Worm (Caenorhabditis elegans) whole organism, L2 larva: ENCODE results near the gene mog-2.

Experiments
- F13H6.1 ChIP-seq: sonication (generic microtip); optimal IDR thresholded peaks from 2 replicates; lab custom pipeline; 2016; ENCODE audit warnings: missing genetic modification characterization, missing compliant biosample characterization
- Y55F3AM.14 ChIP-seq: fragments of 200-800 bp; sonication (Bioruptor generic); optimal IDR thresholded peaks from 2 replicates; lab custom pipeline; 2018; ENCODE audit warnings: mild to moderate bottlenecking, missing genetic modification characterization, missing compliant biosample characterization
- ZK546.5 ChIP-seq: sonication (generic microtip); optimal IDR thresholded peaks from 2 replicates; lab custom pipeline; 2017; ENCODE audit warnings: missing biosample characterization, missing genetic modification characterization
- alr-1 ChIP-seq: fragments of 150-350 bp; optimal IDR thresholded peaks from 2 replicates; lab custom pipeline; 2014; ENCODE audit warnings: missing biosample characterization, missing genetic modification characterization
- aly-2 ChIP-seq: fragments of 150-350 bp; optimal IDR thresholded peaks from 2 replicates; lab custom pipeline; 2014; ENCODE audit warnings: missing biosample characterization, missing genetic modification characterization
- ama-1 ChIP-seq: fragments of 150-350 bp; optimal IDR thresholded peaks from 2 replicates; lab custom pipeline; 2018; ENCODE audit warnings: inconsistent platforms
- blmp-1 ChIP-seq: sonication (generic microtip); optimal IDR thresholded peaks from 2 replicates; lab custom pipeline; 2017; ENCODE audit warnings: missing genetic modification characterization, mild to moderate bottlenecking, missing compliant biosample characterization, antibody characterized with exemption, moderate library complexity; ENCODE audit not compliant: insufficient read depth
- ceh-16 ChIP-seq: fragments of 150-350 bp; optimal IDR thresholded peaks from 2 replicates; lab custom pipeline; 2014; ENCODE audit warnings: missing biosample characterization, missing genetic modification characterization
- ceh-82 ChIP-seq: fragments of 150-350 bp; optimal IDR thresholded peaks from 2 replicates; lab custom pipeline; 2014; ENCODE audit warnings: missing biosample characterization, missing genetic modification characterization
- crh-2 ChIP-seq: sonication (generic microtip); optimal IDR thresholded peaks from 2 replicates; lab custom pipeline; 2017; ENCODE audit warnings: missing biosample characterization, missing genetic modification characterization
- dmd-4 ChIP-seq: sonication (generic microtip); optimal IDR thresholded peaks from 2 replicates; lab custom pipeline; 2017; ENCODE audit warnings: missing biosample characterization, missing genetic modification characterization
- egl-27 ChIP-seq: sonication (generic microtip); optimal IDR thresholded peaks from 3 replicates; lab custom pipeline; 2017; ENCODE audit warnings: missing biosample characterization, missing genetic modification reagents, missing genetic modification characterization
- elt-1 ChIP-seq: fragments of 150-350 bp; optimal IDR thresholded peaks from 2 replicates; lab custom pipeline; 2014; ENCODE audit warnings: missing biosample characterization, missing genetic modification characterization
- elt-3 ChIP-seq: sonication (generic microtip); optimal IDR thresholded peaks from 2 replicates; lab custom pipeline; 2017; ENCODE audit warnings: missing biosample characterization, missing genetic modification characterization
- gmeb-1 ChIP-seq: fragments of 150-350 bp; optimal IDR thresholded peaks from 2 replicates; lab custom pipeline; 2014; ENCODE audit warnings: missing biosample characterization, missing genetic modification characterization
- lin-11 ChIP-seq: fragments of 150-350 bp; sonication (generic microtip); optimal IDR thresholded peaks from 2 replicates; lab custom pipeline; 2014; ENCODE audit warnings: missing biosample characterization, missing genetic modification characterization, inconsistent platforms, mixed read lengths
- lin-13 ChIP-seq: fragments of 150-350 bp; optimal IDR thresholded peaks from 2 replicates; lab custom pipeline; 2014; ENCODE audit warnings: missing biosample characterization, missing genetic modification reagents, missing genetic modification characterization
- mab-5 ChIP-seq: fragments of 150-350 bp; optimal IDR thresholded peaks from 2 replicates; lab custom pipeline; 2014; ENCODE audit warnings: missing biosample characterization, missing genetic modification characterization
- mdl-1 ChIP-seq, 2 experiments: fragments of 150-350 bp in 1 of 2; sonication (generic microtip) in 1 of 2; optimal IDR thresholded peaks; 2 replicates each; lab custom pipeline; 2017; ENCODE audit warnings: missing biosample characterization in 2 of 2, missing genetic modification characterization in 2 of 2
- nhr-10 ChIP-seq: sonication (generic microtip); optimal IDR thresholded peaks from 2 replicates; lab custom pipeline; 2017; ENCODE audit warnings: missing biosample characterization, missing genetic modification characterization
- nhr-11 ChIP-seq: fragments of 150-350 bp; optimal IDR thresholded peaks from 2 replicates; lab custom pipeline; 2014; ENCODE audit warnings: missing biosample characterization, missing genetic modification characterization
- nhr-12 ChIP-seq: fragments of 150-350 bp; optimal IDR thresholded peaks from 2 replicates; lab custom pipeline; 2014; ENCODE audit warnings: missing biosample characterization, missing genetic modification characterization
- nhr-129 ChIP-seq: fragments of 150-350 bp; optimal IDR thresholded peaks from 2 replicates; lab custom pipeline; 2014; ENCODE audit warnings: missing biosample characterization, missing genetic modification characterization
- nhr-21 ChIP-seq: fragments of 150-350 bp; optimal IDR thresholded peaks from 2 replicates; lab custom pipeline; 2014; ENCODE audit warnings: missing biosample characterization, missing genetic modification characterization
- nhr-23 ChIP-seq: fragments of 150-350 bp; optimal IDR thresholded peaks from 2 replicates; lab custom pipeline; 2014; ENCODE audit warnings: missing biosample characterization, missing genetic modification reagents, missing genetic modification characterization
- nhr-237 ChIP-seq: fragments of 150-350 bp; optimal IDR thresholded peaks from 2 replicates; lab custom pipeline; 2014; ENCODE audit warnings: missing biosample characterization, missing genetic modification characterization
- nhr-25 ChIP-seq: fragments of 150-350 bp; sonication (generic microtip); optimal IDR thresholded peaks from 3 replicates; lab custom pipeline; 2014; ENCODE audit warnings: missing biosample characterization, missing genetic modification characterization
- nhr-6 ChIP-seq: fragments of 150-350 bp; optimal IDR thresholded peaks from 2 replicates; lab custom pipeline; 2014; ENCODE audit warnings: missing biosample characterization, missing genetic modification characterization
- nhr-77 ChIP-seq: fragments of 150-350 bp; optimal IDR thresholded peaks from 2 replicates; lab custom pipeline; 2014; ENCODE audit warnings: missing biosample characterization, missing genetic modification characterization
- sem-4 ChIP-seq: fragments of 150-350 bp; optimal IDR thresholded peaks from 2 replicates; lab custom pipeline; 2014; ENCODE audit warnings: missing biosample characterization, missing genetic modification reagents, missing genetic modification characterization
- skn-1 ChIP-seq: sonication (generic microtip); optimal IDR thresholded peaks from 2 replicates; lab custom pipeline; 2017; ENCODE audit warnings: missing biosample characterization, missing genetic modification characterization
- sma-3 ChIP-seq: sonication (generic microtip); optimal IDR thresholded peaks from 2 replicates; lab custom pipeline; 2016; ENCODE audit warnings: missing genetic modification reagents, missing genetic modification characterization, missing compliant biosample characterization
- sma-9 ChIP-seq, 2 experiments: fragments of 150-350 bp in 1 of 2; sonication (generic microtip) in 1 of 2; optimal IDR thresholded peaks; 2 replicates each; lab custom pipeline; 2014 to 2016; ENCODE audit warnings: missing genetic modification characterization in 2 of 2, mild to moderate bottlenecking in 1 of 2, missing biosample characterization in 1 of 2, missing compliant biosample characterization in 1 of 2, missing genetic modification reagents in 1 of 2, moderate library complexity in 1 of 2
- snpc-4 ChIP-seq: fragments of 150-350 bp; optimal IDR thresholded peaks from 2 replicates; lab custom pipeline; 2014; ENCODE audit warnings: missing biosample characterization, missing genetic modification characterization
- unc-39 ChIP-seq: fragments of 150-350 bp; optimal IDR thresholded peaks from 2 replicates; lab custom pipeline; 2014; ENCODE audit warnings: missing biosample characterization, missing genetic modification characterization
- unc-55 ChIP-seq: fragments of 150-350 bp; sonication (generic microtip); optimal IDR thresholded peaks from 3 replicates; lab custom pipeline; 2014; ENCODE audit warnings: missing biosample characterization, missing genetic modification reagents, missing genetic modification characterization
- unc-62 ChIP-seq: fragments of 150-350 bp; optimal IDR thresholded peaks from 2 replicates; lab custom pipeline; 2014; ENCODE audit warnings: missing biosample characterization, missing genetic modification reagents, missing genetic modification characterization
- zag-1 ChIP-seq: fragments of 150-350 bp; optimal IDR thresholded peaks from 2 replicates; lab custom pipeline; 2014; ENCODE audit warnings: missing biosample characterization, missing genetic modification characterization
- ztf-1 ChIP-seq: fragments of 200-800 bp; sonication (Bioruptor generic); conservative IDR thresholded peaks from 2 replicates; pipeline ENCODE4 v1.3.6; 2022; ENCODE audit warnings: missing genetic modification characterization, missing compliant biosample characterization
- ztf-4 ChIP-seq: fragments of 150-350 bp; optimal IDR thresholded peaks from 2 replicates; lab custom pipeline; 2014; ENCODE audit warnings: missing biosample characterization, missing genetic modification characterization

mog-2 gene

ce11 chrII:4291799-4292198 lies 32.4 kb upstream of the mog-2 start:
- TF ChIP-seq snpc-4 (tag; lab: Kevin White, UChicago) (no peak), sma-3 (GFP tag; lab: Kevin White, UChicago) (no peak), aly-2 (no peak), Y55F3AM.14 (no peak)

- TF ChIP-seq nhr-77, result no peak
- no peak for TF ChIP-seq snpc-4 (tag; lab: Kevin White, UChicago)
- TF ChIP-seq nhr-11 (tag; lab: Kevin White, UChicago), result no peak
- no peak for TF ChIP-seq unc-39 (tag; lab: Kevin White, UChicago)
- TF ChIP-seq ZK546.5, result no peak
- TF ChIP-seq nhr-129 (tag; lab: Kevin White, UChicago), result no peak
- no peak for TF ChIP-seq ceh-16 (tag; lab: Kevin White, UChicago)
- TF ChIP-seq mdl-1 (tag; optimal IDR thresholded peaks at IDR 0.05; lab: Kevin White, UChicago), result no peak
- no peak for TF ChIP-seq Y55F3AM.14
- no peak for TF ChIP-seq ztf-1
- TF ChIP-seq sma-3 (GFP tag; lab: Kevin White, UChicago), result no peak
- TF ChIP-seq sma-9 (GFP tag; optimal IDR thresholded peaks at IDR 0.05; lab: Kevin White, UChicago), result no peak
- TF ChIP-seq sma-9 (tag; optimal IDR thresholded peaks at IDR 0.05; lab: Kevin White, UChicago), result no peak
- TF ChIP-seq nhr-6 (tag; lab: Kevin White, UChicago), result no peak
- no peak for TF ChIP-seq nhr-25 (tag; lab: Kevin White, UChicago)
- TF ChIP-seq ama-1 (lab: Kevin White, UChicago), result no peak
- no peak for TF ChIP-seq ztf-4 (tag; lab: Kevin White, UChicago)
- TF ChIP-seq elt-3, result no peak
- no peak for TF ChIP-seq F13H6.1 (tag; lab: Kevin White, UChicago)
- no peak for TF ChIP-seq unc-55 (GFP tag; lab: Kevin White, UChicago)
- TF ChIP-seq, all 48 proteins: peak for 0
These were observed 31.1 kb upstream of the mog-2 start for ce11 chrII:4293027-4293522.

- TF ChIP-seq elt-1 (peak; percentile 17), nhr-237 (tag; lab: Kevin White, UChicago) (no peak), crh-2 (no peak), sma-9 (GFP tag; optimal IDR thresholded peaks at IDR 0.05; lab: Kevin White, UChicago) (peak; percentile 11), sma-9 (tag; optimal IDR thresholded peaks at IDR 0.05; lab: Kevin White, UChicago) (no peak)
These were observed 30.0 kb upstream of the mog-2 start for ce11 chrII:4294189-4294588.

ce11 chrII:4294801-4295200 lies 29.4 kb upstream of the mog-2 start, which contains the start of gene rml-4:
Gene rml-4 (plus strand): TSS chrII:4295101.
- TF ChIP-seq alr-1 (no peak), nhr-23 (no peak), blmp-1 (tag; lab: Kevin White, UChicago) (no peak), lin-11 (tag; lab: Kevin White, UChicago) (no peak), unc-55 (GFP tag; lab: Kevin White, UChicago) (no peak), snpc-4 (tag; lab: Kevin White, UChicago) (no peak), ceh-16 (tag; lab: Kevin White, UChicago) (no peak), sem-4 (tag; lab: Kevin White, UChicago) (no peak), skn-1 (tag; lab: Kevin White, UChicago) (no peak), lin-13 (GFP tag; lab: Kevin White, UChicago) (no peak), egl-27 (tag; lab: Kevin White, UChicago) (no peak), dmd-4 (tag; lab: Kevin White, UChicago) (no peak), mdl-1 (tag; optimal IDR thresholded peaks at IDR 0.05; lab: Kevin White, UChicago) (no peak)

- TF ChIP-seq zag-1 (no peak), nhr-10 (tag; lab: Kevin White, UChicago) (no peak), ceh-16 (tag; lab: Kevin White, UChicago) (no peak), nhr-12 (tag; lab: Kevin White, UChicago) (no peak), elt-3 (no peak), lin-13 (GFP tag; lab: Kevin White, UChicago) (no peak), sma-3 (GFP tag; lab: Kevin White, UChicago) (no peak), ama-1 (lab: Kevin White, UChicago) (no peak), unc-62 (GFP tag; lab: Kevin White, UChicago) (no peak), gmeb-1 (tag; lab: Kevin White, UChicago) (no peak), nhr-21 (tag; lab: Kevin White, UChicago) (no peak), skn-1 (tag; lab: Kevin White, UChicago) (no peak), ceh-82 (tag; lab: Kevin White, UChicago) (no peak), mab-5 (tag; lab: Kevin White, UChicago) (no peak), crh-2 (no peak), egl-27 (tag; lab: Kevin White, UChicago) (no peak), dmd-4 (tag; lab: Kevin White, UChicago) (no peak)
- TF ChIP-seq, all 48 proteins: peak for 0
These were observed 26.9 kb upstream of the mog-2 start for ce11 chrII:4297259-4297658.
